Worm (Caenorhabditis elegans) whole organism, L1 larva: Measurements from ENCODE around the gene F59G1.4.

Experiments used
- C04F5.9 ChIP-seq: sonication (generic microtip); optimal IDR thresholded peaks from 2 replicates; lab custom pipeline; 2016; ENCODE audit warnings: missing genetic modification characterization, missing compliant biosample characterization
- C16A3.4 ChIP-seq: fragments of 150-350 bp; optimal IDR thresholded peaks from 2 replicates; lab custom pipeline; 2014; ENCODE audit warnings: missing biosample characterization, missing genetic modification characterization
- C34B4.2 ChIP-seq: sonication (generic microtip); optimal IDR thresholded peaks from 2 replicates; lab custom pipeline; 2017; ENCODE audit warnings: mild to moderate bottlenecking, missing genetic modification characterization, missing compliant biosample characterization
- Y116A8C.19 ChIP-seq: sonication (generic microtip); optimal IDR thresholded peaks from 2 replicates; lab custom pipeline; 2016; ENCODE audit warnings: missing compliant biosample characterization, missing genetic modification characterization, borderline replicate concordance
- alr-1 ChIP-seq: fragments of 200-800 bp; sonication (Bioruptor generic); optimal IDR thresholded peaks from 2 replicates; lab custom pipeline; 2018; ENCODE audit warnings: borderline replicate concordance, mild to moderate bottlenecking, missing genetic modification characterization, missing compliant biosample characterization
- aly-2 ChIP-seq: fragments of 150-350 bp; optimal IDR thresholded peaks from 2 replicates; lab custom pipeline; 2014; ENCODE audit warnings: missing biosample characterization, missing genetic modification characterization
- ama-1 ChIP-seq: fragments of 150-350 bp; optimal IDR thresholded peaks from 2 replicates; lab custom pipeline; 2014
- ceh-63 ChIP-seq: fragments of 200-800 bp; sonication (Bioruptor generic); optimal IDR thresholded peaks from 2 replicates; lab custom pipeline; 2018; ENCODE audit warnings: mild to moderate bottlenecking, missing genetic modification characterization, missing compliant biosample characterization
- ceh-88 ChIP-seq: fragments of 200-800 bp; sonication (Bioruptor generic); IDR thresholded peaks from 2 replicates; pipeline ENCODE4 v1.3.6; 2022; ENCODE audit warnings: missing genetic modification characterization, missing compliant biosample characterization
- ces-1 ChIP-seq: fragments of 150-350 bp; optimal IDR thresholded peaks from 2 replicates; lab custom pipeline; 2014; ENCODE audit warnings: missing biosample characterization, missing genetic modification reagents, missing genetic modification characterization
- dpl-1 ChIP-seq, 3 experiments: fragments of 150-350 bp in 2 of 3; sonication (generic microtip) in 1 of 3; optimal IDR thresholded peaks; 2 replicates each; lab custom pipeline; 2014 to 2017; ENCODE audit warnings: missing biosample characterization in 3 of 3, missing genetic modification characterization in 3 of 3, missing genetic modification reagents in 3 of 3
- dsc-1 ChIP-seq: sonication (generic microtip); optimal IDR thresholded peaks from 2 replicates; lab custom pipeline; 2016; ENCODE audit warnings: mild to moderate bottlenecking, missing genetic modification characterization, missing compliant biosample characterization
- efl-1 ChIP-seq, 4 experiments: fragments of 150-350 bp; optimal IDR thresholded peaks in 3 of 4; peaks in 1 of 4; 1 replicate in 1 of 4; 2 replicates in 3 of 4; lab custom pipeline; 2014; ENCODE audit warnings: missing biosample characterization in 2 of 4, missing genetic modification characterization in 2 of 4, missing genetic modification reagents in 2 of 4
- efl-3 ChIP-seq: fragments of 200-800 bp; sonication (Bioruptor generic); optimal IDR thresholded peaks from 2 replicates; lab custom pipeline; 2018; ENCODE audit warnings: mild to moderate bottlenecking, missing genetic modification characterization, missing compliant biosample characterization
- egl-13 ChIP-seq: sonication (generic microtip); optimal IDR thresholded peaks from 2 replicates; lab custom pipeline; 2016; ENCODE audit warnings: missing genotype, missing genetic modification reagents, missing genetic modification characterization, missing compliant biosample characterization
- egl-27 ChIP-seq, 2 experiments: fragments of 150-350 bp in 1 of 2; sonication (generic microtip); optimal IDR thresholded peaks; 3 replicates each; lab custom pipeline; 2017 to 2018; ENCODE audit warnings: missing biosample characterization in 2 of 2, missing genetic modification characterization in 2 of 2, missing genetic modification reagents in 2 of 2
- elt-3 ChIP-seq, 6 experiments: fragments of 150-350 bp in 1 of 6; sonication (generic microtip); optimal IDR thresholded peaks; 2 replicates each; lab custom pipeline; 2017 to 2018; ENCODE audit warnings: missing biosample characterization in 6 of 6, missing genetic modification characterization in 6 of 6, inconsistent platforms in 1 of 6
- ets-5 ChIP-seq: fragments of 200-800 bp; sonication (Bioruptor generic); IDR thresholded peaks from 2 replicates; pipeline ENCODE4 v1.3.6; 2022; ENCODE audit warnings: missing genetic modification characterization, missing compliant biosample characterization
- fkh-10 ChIP-seq: sonication (generic microtip); optimal IDR thresholded peaks from 2 replicates; lab custom pipeline; 2017; ENCODE audit warnings: missing biosample characterization, missing genetic modification reagents, missing genetic modification characterization
- fkh-4 ChIP-seq: sonication (generic microtip); optimal IDR thresholded peaks from 2 replicates; lab custom pipeline; 2016; ENCODE audit warnings: missing compliant biosample characterization, missing genetic modification characterization, borderline replicate concordance
- fkh-8 ChIP-seq: sonication (generic microtip); optimal IDR thresholded peaks from 2 replicates; lab custom pipeline; 2016; ENCODE audit warnings: mild to moderate bottlenecking, missing genetic modification characterization, missing compliant biosample characterization
- grh-1 ChIP-seq: fragments of 200-800 bp; sonication (Bioruptor generic); IDR thresholded peaks from 2 replicates; pipeline ENCODE4 v1.3.6; 2022; ENCODE audit warnings: missing genetic modification reagents, missing genetic modification characterization, missing compliant biosample characterization
- hlh-17 ChIP-seq: fragments of 200-800 bp; sonication (Bioruptor generic); optimal IDR thresholded peaks from 2 replicates; lab custom pipeline; 2018; ENCODE audit warnings: missing genetic modification characterization, mild to moderate bottlenecking, missing compliant biosample characterization, moderate library complexity, borderline replicate concordance
- hpl-2 ChIP-seq: fragments of 150-350 bp; optimal IDR thresholded peaks from 2 replicates; lab custom pipeline; 2014; ENCODE audit warnings: missing biosample characterization, missing genetic modification reagents, missing genetic modification characterization
- irx-1 ChIP-seq: sonication (generic microtip); optimal IDR thresholded peaks from 2 replicates; lab custom pipeline; 2016; ENCODE audit warnings: missing genetic modification characterization, missing compliant biosample characterization
- lin-14 ChIP-seq: fragments of 200-800 bp; sonication (Bioruptor generic); optimal IDR thresholded peaks from 2 replicates; lab custom pipeline; 2018; ENCODE audit warnings: mild to moderate bottlenecking, missing genetic modification characterization, moderate library complexity, missing compliant biosample characterization
- lin-15B ChIP-seq: fragments of 150-350 bp; sonication (generic microtip); optimal IDR thresholded peaks from 3 replicates; lab custom pipeline; 2014; ENCODE audit warnings: missing biosample characterization, missing genetic modification characterization
- lir-3 ChIP-seq: sonication (generic microtip); optimal IDR thresholded peaks from 2 replicates; lab custom pipeline; 2016; ENCODE audit warnings: mild to moderate bottlenecking, missing genetic modification characterization, moderate library complexity, missing compliant biosample characterization; ENCODE audit not compliant: poor library complexity
- lsy-2 ChIP-seq, 2 experiments: fragments of 150-350 bp; optimal IDR thresholded peaks; 2 replicates each; lab custom pipeline; 2014; ENCODE audit warnings: missing biosample characterization in 2 of 2, missing genetic modification characterization in 2 of 2
- mab-9 ChIP-seq: fragments of 200-800 bp; sonication (Bioruptor generic); IDR thresholded peaks from 2 replicates; pipeline ENCODE4 v1.3.6; 2022; ENCODE audit warnings: missing genetic modification reagents, missing genetic modification characterization, missing compliant biosample characterization
- mdl-1 ChIP-seq, 2 experiments: fragments of 150-350 bp; optimal IDR thresholded peaks; 2 replicates each; lab custom pipeline; 2014 to 2017; ENCODE audit warnings: missing biosample characterization in 2 of 2, missing genetic modification characterization in 2 of 2, inconsistent platforms in 1 of 2
- mep-1 ChIP-seq: fragments of 150-350 bp; optimal IDR thresholded peaks from 2 replicates; lab custom pipeline; 2014; ENCODE audit warnings: missing biosample characterization, missing genetic modification characterization
- nhr-20 ChIP-seq: sonication (generic microtip); optimal IDR thresholded peaks from 2 replicates; lab custom pipeline; 2016; ENCODE audit warnings: mild to moderate bottlenecking, missing genetic modification characterization, missing compliant biosample characterization
- nhr-28 ChIP-seq: fragments of 150-350 bp; optimal IDR thresholded peaks from 2 replicates; lab custom pipeline; 2014; ENCODE audit warnings: missing biosample characterization, missing genetic modification characterization
- nhr-71 ChIP-seq: sonication (generic microtip); optimal IDR thresholded peaks from 2 replicates; lab custom pipeline; 2016; ENCODE audit warnings: mild to moderate bottlenecking, missing genetic modification characterization, moderate library complexity, missing compliant biosample characterization
- nhr-76 ChIP-seq: sonication (generic microtip); optimal IDR thresholded peaks from 2 replicates; lab custom pipeline; 2017; ENCODE audit warnings: missing biosample characterization, missing genetic modification characterization
- nhr-84 ChIP-seq: sonication (generic microtip); optimal IDR thresholded peaks from 2 replicates; lab custom pipeline; 2017; ENCODE audit warnings: missing biosample characterization, missing genetic modification characterization
- nhr-85 ChIP-seq: sonication (generic microtip); peaks from one replicate; lab custom pipeline; 2016; ENCODE audit warnings: missing genetic modification characterization, inconsistent platforms, missing compliant biosample characterization
- nhr-90 ChIP-seq: sonication (generic microtip); optimal IDR thresholded peaks from 2 replicates; lab custom pipeline; 2016; ENCODE audit warnings: mild to moderate bottlenecking, missing genetic modification characterization, missing compliant biosample characterization; ENCODE audit not compliant: poor library complexity
- pqm-1 ChIP-seq: sonication (generic microtip); optimal IDR thresholded peaks from 3 replicates; lab custom pipeline; 2017; ENCODE audit warnings: missing biosample characterization, missing genetic modification characterization
- rnt-1 ChIP-seq: sonication (generic microtip); optimal IDR thresholded peaks from 2 replicates; lab custom pipeline; 2016; ENCODE audit warnings: mild to moderate bottlenecking, missing genetic modification characterization, moderate library complexity, missing compliant biosample characterization
- snpc-4 ChIP-seq: fragments of 150-350 bp; optimal IDR thresholded peaks from 2 replicates; lab custom pipeline; 2014; ENCODE audit warnings: missing biosample characterization, missing genetic modification characterization
- sox-4 ChIP-seq: sonication (generic microtip); optimal IDR thresholded peaks from 2 replicates; lab custom pipeline; 2016; ENCODE audit warnings: missing genetic modification characterization, missing compliant biosample characterization
- sptf-1 ChIP-seq: fragments of 150-350 bp; optimal IDR thresholded peaks from 2 replicates; lab custom pipeline; 2014; ENCODE audit warnings: missing biosample characterization, missing genetic modification characterization
- sup-37 ChIP-seq: fragments of 200-800 bp; sonication (Bioruptor generic); optimal IDR thresholded peaks from 2 replicates; lab custom pipeline; 2018; ENCODE audit warnings: mild to moderate bottlenecking, missing genetic modification characterization, missing compliant biosample characterization
- tlp-1 ChIP-seq: fragments of 150-350 bp; optimal IDR thresholded peaks from 2 replicates; lab custom pipeline; 2014; ENCODE audit warnings: missing biosample characterization, missing genetic modification characterization
- unc-130 ChIP-seq: fragments of 150-350 bp; optimal IDR thresholded peaks from 2 replicates; lab custom pipeline; 2017; ENCODE audit warnings: missing biosample characterization, missing genetic modification characterization, inconsistent platforms
- unc-62 ChIP-seq: fragments of 150-350 bp; optimal IDR thresholded peaks from 2 replicates; lab custom pipeline; 2014; ENCODE audit warnings: missing biosample characterization, missing genetic modification reagents, missing genetic modification characterization
- unc-86 ChIP-seq: sonication (generic microtip); optimal IDR thresholded peaks from 2 replicates; lab custom pipeline; 2016; ENCODE audit warnings: missing genetic modification characterization, missing compliant biosample characterization
- unc-98 ChIP-seq: fragments of 200-800 bp; sonication (Bioruptor generic); IDR thresholded peaks from 2 replicates; pipeline ENCODE4 v1.3.6; 2022; ENCODE audit warnings: missing genetic modification characterization, missing compliant biosample characterization
- zag-1 ChIP-seq: fragments of 150-350 bp; optimal IDR thresholded peaks from 2 replicates; lab custom pipeline; 2014; ENCODE audit warnings: missing biosample characterization, missing genetic modification characterization
- zip-4 ChIP-seq: fragments of 200-800 bp; sonication (Bioruptor generic); optimal IDR thresholded peaks from 2 replicates; lab custom pipeline; 2018; ENCODE audit warnings: mild to moderate bottlenecking, missing genetic modification characterization, moderate library complexity, missing compliant biosample characterization

F59G1.4 gene

DNA sequence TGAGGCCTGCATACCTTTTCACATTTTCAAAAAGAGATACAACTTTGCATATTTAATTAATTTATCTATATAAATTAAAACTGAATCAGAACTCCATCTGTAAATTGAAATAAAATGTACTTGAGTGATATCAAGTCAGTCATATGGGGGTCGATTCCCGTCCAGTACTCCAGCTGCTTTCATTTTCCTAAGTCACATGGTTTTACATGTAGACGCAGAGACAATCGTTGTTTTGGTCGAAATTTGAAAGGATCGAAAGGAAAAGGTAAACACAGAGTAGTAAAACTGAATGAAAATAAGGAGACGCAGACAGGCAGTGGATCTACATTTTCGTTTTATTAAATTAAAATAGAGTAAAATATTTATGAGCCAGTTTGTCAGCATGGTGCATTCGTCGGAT, 21.8 kb upstream of the F59G1.4 start:
- TF ChIP-seq ceh-63 (GFP tag; lab: Kevin White, UChicago) (no peak), mdl-1 (tag; optimal IDR thresholded peaks at IDR 0.05; lab: Kevin White, UChicago) (peak in 1 of 2 experiments; percentile 78), dpl-1 (GFP tag; optimal IDR thresholded peaks at IDR 0.05; lab: Kevin White, UChicago) (peak in 2 of 3 experiments; percentile 33 to 39), hpl-2 (GFP tag; lab: Kevin White, UChicago) (no peak), fkh-10 (GFP tag; lab: Kevin White, UChicago) (no peak), unc-86 (no peak), aly-2 (tag; lab: Kevin White, UChicago) (no peak), mab-9 (GFP tag; lab: Robert Waterston, UW) (no peak), pqm-1 (tag; lab: Kevin White, UChicago) (no peak), efl-3 (GFP tag; lab: Kevin White, UChicago) (no peak), nhr-28 (tag; lab: Kevin White, UChicago) (no peak), C04F5.9 (tag; lab: Kevin White, UChicago) (no peak), C34B4.2 (tag; lab: Kevin White, UChicago) (no peak), efl-1 (optimal IDR thresholded peaks at IDR 0.05; lab: Kevin White, UChicago) (peak in 1 of 2 experiments; percentile 25), efl-1 (GFP tag; optimal IDR thresholded peaks at IDR 0.05 in 1 of 2; lab: Kevin White, UChicago) (peak; percentile 25 to 88), zip-4 (GFP tag; lab: Kevin White, UChicago) (no peak), Y116A8C.19 (no peak), tlp-1 (no peak), unc-130 (tag; lab: Kevin White, UChicago) (peak; percentile 43), ama-1 (lab: Kevin White, UChicago) (no peak), alr-1 (tag; lab: Kevin White, UChicago) (no peak), sup-37 (GFP tag; lab: Kevin White, UChicago) (no peak), egl-13 (tag; lab: Kevin White, UChicago) (no peak), sox-4 (no peak), snpc-4 (tag; lab: Kevin White, UChicago) (no peak), unc-62 (no peak), ceh-88 (GFP tag; lab: Robert Waterston, UW) (no peak; the same call in 1 of the 2 replicates), nhr-76 (tag; lab: Kevin White, UChicago) (no peak), grh-1 (GFP tag; lab: Robert Waterston, UW) (no peak), nhr-20 (tag; lab: Kevin White, UChicago) (peak; percentile 77), ces-1 (no peak), lin-15B (tag; lab: Kevin White, UChicago) (no peak), unc-98 (no peak), nhr-90 (tag; lab: Kevin White, UChicago) (peak; percentile 30), hlh-17 (GFP tag; lab: Kevin White, UChicago) (no peak), fkh-8 (peak; percentile 23), irx-1 (tag; lab: Kevin White, UChicago) (peak; percentile 16), elt-3 (tag; optimal IDR thresholded peaks at IDR 0.05; lab: Kevin White, UChicago) (peak in 2 of 6 experiments; percentile 31 to 64), sptf-1 (no peak), C16A3.4 (tag; lab: Kevin White, UChicago) (peak; percentile 58), mep-1 (peak; percentile 82), lir-3 (tag; lab: Kevin White, UChicago) (peak; percentile 4), ets-5 (GFP tag; lab: Robert Waterston, UW) (no peak), zag-1 (tag; lab: Kevin White, UChicago) (no peak), dsc-1 (peak; percentile 36), egl-27 (tag; optimal IDR thresholded peaks at IDR 0.05; lab: Kevin White, UChicago) (no peak), nhr-71 (tag; lab: Kevin White, UChicago) (peak; percentile 71), nhr-84 (tag; lab: Kevin White, UChicago) (no peak), lin-14 (peak; percentile 79), nhr-85 (tag; lab: Kevin White, UChicago) (peak; percentile 90), rnt-1 (tag; lab: Kevin White, UChicago) (peak; percentile 40), lsy-2 (tag; optimal IDR thresholded peaks at IDR 0.05; lab: Kevin White, UChicago) (peak; percentile 35 to 49), fkh-4 (tag; lab: Kevin White, UChicago) (no peak)
